Fruit fly (Drosophila melanogaster) whole organism, pupa: ENCODE data around the gene RpS7.

Experiments
- Snoo ChIP-seq: fragments of 200-800 bp; sonication (Bioruptor generic); optimal IDR thresholded peaks from 3 replicates; lab custom pipeline; 2017; ENCODE audit warnings: missing biosample characterization, mild to moderate bottlenecking, missing genetic modification characterization, inconsistent platforms
- fd96Ca ChIP-seq: fragments of 200-800 bp; sonication (Bioruptor generic); IDR thresholded peaks from 3 replicates; pipeline ENCODE4 v1.3.6; 2022; ENCODE audit warnings: missing biosample characterization, missing genetic modification characterization

dm6 chr3R:30213697-30214096 lies 4.9 kb upstream of the RpS7 start, which contains the start of gene CecB:
- TF ChIP-seq Snoo (no peak), fd96Ca (GFP tag; lab: Robert Waterston, UW) (no peak)
